Worm (Caenorhabditis elegans) whole organism, L3 larva: ENCODE data around the gene C17G1.5.

Experiments
- aly-2 ChIP-seq: fragments of 150-350 bp; optimal IDR thresholded peaks from 2 replicates; lab custom pipeline; 2014; ENCODE audit warnings: missing biosample characterization, missing genetic modification characterization
- ama-1 ChIP-seq: fragments of 150-350 bp; optimal IDR thresholded peaks from 2 replicates; lab custom pipeline; 2018
- ceh-82 ChIP-seq: fragments of 150-350 bp; optimal IDR thresholded peaks from 2 replicates; lab custom pipeline; 2014; ENCODE audit warnings: missing biosample characterization, missing genetic modification characterization
- lin-15B ChIP-seq: fragments of 150-350 bp; optimal IDR thresholded peaks from 2 replicates; lab custom pipeline; 2014; ENCODE audit warnings: missing biosample characterization, missing genetic modification characterization
- nfya-1 ChIP-seq: sonication (generic microtip); optimal IDR thresholded peaks from 2 replicates; lab custom pipeline; 2017; ENCODE audit warnings: missing genetic modification characterization, mild to moderate bottlenecking, missing compliant biosample characterization, antibody characterized with exemption, moderate library complexity; ENCODE audit not compliant: insufficient read depth
- nhr-28 ChIP-seq: fragments of 150-350 bp; optimal IDR thresholded peaks from 2 replicates; lab custom pipeline; 2014; ENCODE audit warnings: missing biosample characterization, missing genetic modification characterization
- snpc-4 ChIP-seq: fragments of 150-350 bp; optimal IDR thresholded peaks from 2 replicates; lab custom pipeline; 2014; ENCODE audit warnings: missing biosample characterization, missing genetic modification characterization
- unc-62 ChIP-seq: fragments of 150-350 bp; sonication (generic microtip); optimal IDR thresholded peaks from 4 replicates; lab custom pipeline; 2014; ENCODE audit warnings: missing biosample characterization, missing genetic modification reagents, missing genetic modification characterization

DNA sequence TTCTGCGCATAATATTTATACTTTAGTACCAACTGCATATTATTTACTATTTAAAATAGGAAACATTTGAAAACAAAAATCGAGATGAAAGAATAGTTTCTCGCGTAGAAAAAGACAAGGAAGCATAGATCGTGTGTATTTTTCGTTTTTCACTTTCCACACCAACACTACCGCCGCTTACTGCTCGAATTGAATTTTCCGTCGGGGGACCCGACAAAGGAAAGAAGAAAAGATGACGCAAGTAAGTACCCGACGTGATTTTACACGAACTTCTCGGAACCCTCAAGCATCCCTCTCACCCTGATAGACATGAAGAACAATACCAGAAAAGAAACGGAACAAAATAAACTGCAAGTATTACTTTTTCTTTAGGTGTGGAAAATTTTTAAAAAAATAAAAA lies 42.7 kb downstream of the C17G1.5 start:
- TF ChIP-seq nhr-28 (tag; lab: Kevin White, UChicago) (no peak), ama-1 (no peak), aly-2 (tag; lab: Kevin White, UChicago) (no peak), unc-62 (GFP tag; lab: Kevin White, UChicago) (no peak), lin-15B (tag; lab: Kevin White, UChicago) (no peak), nfya-1 (no peak), snpc-4 (no peak), ceh-82 (tag; lab: Kevin White, UChicago) (no peak)
